Fruit fly (Drosophila melanogaster): ENCODE results near the gene CG42594.

dm6 chrX:4875370-4875769 is 34.7 kb downstream of the CG42594 start, which contains the start of gene boil:
- TF ChIP-seq gl (tag; optimal IDR thresholded peaks at IDR 0.05) (no peak), CG4496 (GFP tag; IDR thresholded peaks at IDR 0.05) (no peak), CG32121 (GFP tag; IDR thresholded peaks at IDR 0.05) (no peak), CG13204 (GFP tag; optimal IDR thresholded peaks at IDR 0.05) (no peak), CG15710 (tag; optimal IDR thresholded peaks at IDR 0.05) (no peak), CG14655 (GFP tag; optimal IDR thresholded peaks at IDR 0.05) (no peak)

Data from whole organism, pupa.